Worm (Caenorhabditis elegans) whole organism, L2 larva: ENCODE data around the gene col-141.

ENCODE experiments used
- C34F6.9 ChIP-seq: fragments of 150-350 bp; optimal IDR thresholded peaks from 2 replicates; lab custom pipeline; 2014; ENCODE audit warnings: missing biosample characterization, missing genetic modification characterization
- F13H6.1 ChIP-seq: sonication (generic microtip); optimal IDR thresholded peaks from 2 replicates; lab custom pipeline; 2016; ENCODE audit warnings: missing genetic modification characterization, missing compliant biosample characterization
- R02D3.7 ChIP-seq: fragments of 150-350 bp; optimal IDR thresholded peaks from 2 replicates; lab custom pipeline; 2014; ENCODE audit warnings: missing biosample characterization, missing genetic modification characterization
- Y55F3AM.14 ChIP-seq: fragments of 200-800 bp; sonication (Bioruptor generic); optimal IDR thresholded peaks from 2 replicates; lab custom pipeline; 2018; ENCODE audit warnings: mild to moderate bottlenecking, missing genetic modification characterization, missing compliant biosample characterization
- ZK546.5 ChIP-seq: sonication (generic microtip); optimal IDR thresholded peaks from 2 replicates; lab custom pipeline; 2017; ENCODE audit warnings: missing biosample characterization, missing genetic modification characterization
- alr-1 ChIP-seq: fragments of 150-350 bp; optimal IDR thresholded peaks from 2 replicates; lab custom pipeline; 2014; ENCODE audit warnings: missing biosample characterization, missing genetic modification characterization
- blmp-1 ChIP-seq: sonication (generic microtip); optimal IDR thresholded peaks from 2 replicates; lab custom pipeline; 2017; ENCODE audit warnings: missing genetic modification characterization, mild to moderate bottlenecking, missing compliant biosample characterization, antibody characterized with exemption, moderate library complexity; ENCODE audit not compliant: insufficient read depth
- ceh-16 ChIP-seq: fragments of 150-350 bp; optimal IDR thresholded peaks from 2 replicates; lab custom pipeline; 2014; ENCODE audit warnings: missing biosample characterization, missing genetic modification characterization
- ceh-82 ChIP-seq: fragments of 150-350 bp; optimal IDR thresholded peaks from 2 replicates; lab custom pipeline; 2014; ENCODE audit warnings: missing biosample characterization, missing genetic modification characterization
- crh-2 ChIP-seq: sonication (generic microtip); optimal IDR thresholded peaks from 2 replicates; lab custom pipeline; 2017; ENCODE audit warnings: missing biosample characterization, missing genetic modification characterization
- elt-1 ChIP-seq: fragments of 150-350 bp; optimal IDR thresholded peaks from 2 replicates; lab custom pipeline; 2014; ENCODE audit warnings: missing biosample characterization, missing genetic modification characterization
- elt-3 ChIP-seq: sonication (generic microtip); optimal IDR thresholded peaks from 2 replicates; lab custom pipeline; 2017; ENCODE audit warnings: missing biosample characterization, missing genetic modification characterization
- fos-1 ChIP-seq: fragments of 150-350 bp; optimal IDR thresholded peaks from 2 replicates; lab custom pipeline; 2014; ENCODE audit warnings: missing biosample characterization, missing genetic modification characterization
- gmeb-1 ChIP-seq: fragments of 150-350 bp; optimal IDR thresholded peaks from 2 replicates; lab custom pipeline; 2014; ENCODE audit warnings: missing biosample characterization, missing genetic modification characterization
- lin-13 ChIP-seq: fragments of 150-350 bp; optimal IDR thresholded peaks from 2 replicates; lab custom pipeline; 2014; ENCODE audit warnings: missing biosample characterization, missing genetic modification reagents, missing genetic modification characterization
- lin-39 ChIP-seq: fragments of 150-350 bp; optimal IDR thresholded peaks from 2 replicates; lab custom pipeline; 2014; ENCODE audit warnings: missing biosample characterization, missing genetic modification reagents, missing genetic modification characterization
- lsy-2 ChIP-seq, 2 experiments: fragments of 150-350 bp in 1 of 2; sonication (generic microtip) in 1 of 2; optimal IDR thresholded peaks; 2 replicates each; lab custom pipeline; 2014 to 2017; ENCODE audit warnings: missing biosample characterization in 2 of 2, missing genetic modification characterization in 2 of 2
- mab-5 ChIP-seq: fragments of 150-350 bp; optimal IDR thresholded peaks from 2 replicates; lab custom pipeline; 2014; ENCODE audit warnings: missing biosample characterization, missing genetic modification characterization
- mbf-1 ChIP-seq: sonication (generic microtip); optimal IDR thresholded peaks from 2 replicates; lab custom pipeline; 2017; ENCODE audit warnings: missing biosample characterization, missing genetic modification characterization
- mdl-1 ChIP-seq, 2 experiments: fragments of 150-350 bp in 1 of 2; sonication (generic microtip) in 1 of 2; optimal IDR thresholded peaks; 2 replicates each; lab custom pipeline; 2017; ENCODE audit warnings: missing biosample characterization in 2 of 2, missing genetic modification characterization in 2 of 2
- nhr-10 ChIP-seq: sonication (generic microtip); optimal IDR thresholded peaks from 2 replicates; lab custom pipeline; 2017; ENCODE audit warnings: missing biosample characterization, missing genetic modification characterization
- nhr-11 ChIP-seq: fragments of 150-350 bp; optimal IDR thresholded peaks from 2 replicates; lab custom pipeline; 2014; ENCODE audit warnings: missing biosample characterization, missing genetic modification characterization
- nhr-12 ChIP-seq: fragments of 150-350 bp; optimal IDR thresholded peaks from 2 replicates; lab custom pipeline; 2014; ENCODE audit warnings: missing biosample characterization, missing genetic modification characterization
- nhr-129 ChIP-seq: fragments of 150-350 bp; optimal IDR thresholded peaks from 2 replicates; lab custom pipeline; 2014; ENCODE audit warnings: missing biosample characterization, missing genetic modification characterization
- nhr-21 ChIP-seq: fragments of 150-350 bp; optimal IDR thresholded peaks from 2 replicates; lab custom pipeline; 2014; ENCODE audit warnings: missing biosample characterization, missing genetic modification characterization
- nhr-23 ChIP-seq: fragments of 150-350 bp; optimal IDR thresholded peaks from 2 replicates; lab custom pipeline; 2014; ENCODE audit warnings: missing biosample characterization, missing genetic modification reagents, missing genetic modification characterization
- nhr-237 ChIP-seq: fragments of 150-350 bp; optimal IDR thresholded peaks from 2 replicates; lab custom pipeline; 2014; ENCODE audit warnings: missing biosample characterization, missing genetic modification characterization
- nhr-25 ChIP-seq: fragments of 150-350 bp; sonication (generic microtip); optimal IDR thresholded peaks from 3 replicates; lab custom pipeline; 2014; ENCODE audit warnings: missing biosample characterization, missing genetic modification characterization
- nhr-77 ChIP-seq: fragments of 150-350 bp; optimal IDR thresholded peaks from 2 replicates; lab custom pipeline; 2014; ENCODE audit warnings: missing biosample characterization, missing genetic modification characterization
- peb-1 ChIP-seq: fragments of 150-350 bp; optimal IDR thresholded peaks from 2 replicates; lab custom pipeline; 2014; ENCODE audit warnings: missing biosample characterization, missing genetic modification characterization
- sem-4 ChIP-seq: fragments of 150-350 bp; optimal IDR thresholded peaks from 2 replicates; lab custom pipeline; 2014; ENCODE audit warnings: missing biosample characterization, missing genetic modification reagents, missing genetic modification characterization
- skn-1 ChIP-seq: sonication (generic microtip); optimal IDR thresholded peaks from 2 replicates; lab custom pipeline; 2017; ENCODE audit warnings: missing biosample characterization, missing genetic modification characterization
- sma-9 ChIP-seq, 2 experiments: fragments of 150-350 bp in 1 of 2; sonication (generic microtip) in 1 of 2; optimal IDR thresholded peaks; 2 replicates each; lab custom pipeline; 2014 to 2016; ENCODE audit warnings: missing genetic modification characterization in 2 of 2, mild to moderate bottlenecking in 1 of 2, missing biosample characterization in 1 of 2, missing compliant biosample characterization in 1 of 2, missing genetic modification reagents in 1 of 2, moderate library complexity in 1 of 2
- snpc-4 ChIP-seq: fragments of 150-350 bp; optimal IDR thresholded peaks from 2 replicates; lab custom pipeline; 2014; ENCODE audit warnings: missing biosample characterization, missing genetic modification characterization
- unc-39 ChIP-seq: fragments of 150-350 bp; optimal IDR thresholded peaks from 2 replicates; lab custom pipeline; 2014; ENCODE audit warnings: missing biosample characterization, missing genetic modification characterization
- unc-55 ChIP-seq: fragments of 150-350 bp; sonication (generic microtip); optimal IDR thresholded peaks from 3 replicates; lab custom pipeline; 2014; ENCODE audit warnings: missing biosample characterization, missing genetic modification reagents, missing genetic modification characterization
- unc-62 ChIP-seq: fragments of 150-350 bp; optimal IDR thresholded peaks from 2 replicates; lab custom pipeline; 2014; ENCODE audit warnings: missing biosample characterization, missing genetic modification reagents, missing genetic modification characterization
- zag-1 ChIP-seq: fragments of 150-350 bp; optimal IDR thresholded peaks from 2 replicates; lab custom pipeline; 2014; ENCODE audit warnings: missing biosample characterization, missing genetic modification characterization
- ztf-1 ChIP-seq: fragments of 200-800 bp; sonication (Bioruptor generic); conservative IDR thresholded peaks from 2 replicates; pipeline ENCODE4 v1.3.6; 2022; ENCODE audit warnings: missing genetic modification characterization, missing compliant biosample characterization
- ztf-11 ChIP-seq: sonication (generic microtip); optimal IDR thresholded peaks from 2 replicates; lab custom pipeline; 2017; ENCODE audit warnings: missing biosample characterization, missing genetic modification characterization
- ztf-4 ChIP-seq: fragments of 150-350 bp; optimal IDR thresholded peaks from 2 replicates; lab custom pipeline; 2014; ENCODE audit warnings: missing biosample characterization, missing genetic modification characterization

Gene col-141

ce11 chrV:6796894-6797293 lies 32.6 kb upstream of the col-141 start:
- TF ChIP-seq lin-13 (GFP tag; lab: Kevin White, UChicago) (no peak), nhr-25 (peak; percentile 41), nhr-21 (tag; lab: Kevin White, UChicago) (no peak), nhr-237 (tag; lab: Kevin White, UChicago) (no peak), peb-1 (no peak), lin-39 (tag; lab: Kevin White, UChicago) (no peak), nhr-129 (tag; lab: Kevin White, UChicago) (peak; percentile 41), fos-1 (peak; percentile 87), unc-39 (no peak), nhr-77 (no peak), ZK546.5 (no peak), sem-4 (peak; percentile 28), elt-3 (tag; lab: Kevin White, UChicago) (no peak), nhr-11 (tag; lab: Kevin White, UChicago) (no peak), nhr-10 (tag; lab: Kevin White, UChicago) (no peak), C34F6.9 (tag; lab: Kevin White, UChicago) (peak; percentile 22), R02D3.7 (tag; lab: Kevin White, UChicago) (no peak), snpc-4 (tag; lab: Kevin White, UChicago) (no peak), ztf-4 (tag; lab: Kevin White, UChicago) (no peak), blmp-1 (tag; lab: Kevin White, UChicago) (no peak), nhr-12 (tag; lab: Kevin White, UChicago) (no peak), sma-9 (GFP tag; optimal IDR thresholded peaks at IDR 0.05; lab: Kevin White, UChicago) (peak; percentile 56), sma-9 (tag; optimal IDR thresholded peaks at IDR 0.05; lab: Kevin White, UChicago) (no peak), mdl-1 (tag; optimal IDR thresholded peaks at IDR 0.05; lab: Kevin White, UChicago) (peak in 1 of 2 experiments; percentile 41), ztf-11 (tag; lab: Kevin White, UChicago) (no peak), ztf-1 (no peak), crh-2 (tag; lab: Kevin White, UChicago) (peak; percentile 31), mab-5 (no peak), ceh-82 (tag; lab: Kevin White, UChicago) (no peak), lsy-2 (tag; optimal IDR thresholded peaks at IDR 0.05; lab: Kevin White, UChicago) (peak in 1 of 2 experiments; percentile 50), skn-1 (tag; lab: Kevin White, UChicago) (no peak), mbf-1 (no peak), ceh-16 (tag; lab: Kevin White, UChicago) (no peak), unc-55 (GFP tag; lab: Kevin White, UChicago) (peak; percentile 65), F13H6.1 (peak; percentile 38), Y55F3AM.14 (GFP tag; lab: Kevin White, UChicago) (no peak), unc-62 (no peak), gmeb-1 (tag; lab: Kevin White, UChicago) (no peak)
- TF ChIP-seq, all 48 proteins: peak for 11

- no peak for TF ChIP-seq unc-62
- no peak for TF ChIP-seq ztf-4 (tag; lab: Kevin White, UChicago)
- TF ChIP-seq elt-3 (tag; lab: Kevin White, UChicago) = no peak
- no peak for TF ChIP-seq C34F6.9 (tag; lab: Kevin White, UChicago)
- no peak for TF ChIP-seq nhr-11 (tag; lab: Kevin White, UChicago)
- no peak for TF ChIP-seq skn-1 (tag; lab: Kevin White, UChicago)
- TF ChIP-seq R02D3.7 (tag; lab: Kevin White, UChicago) = no peak
- no peak for TF ChIP-seq peb-1
- no peak for TF ChIP-seq unc-39
- no peak for TF ChIP-seq alr-1 (tag; lab: Kevin White, UChicago)
These were observed 29.9 kb upstream of the col-141 start, which contains the start of gene dmsr-9 for ce11 chrV:6799564-6799963. dmsr-9 (minus strand) TSS chrV:6799664.

ce11 chrV:6801850-6802249 lies 27.7 kb upstream of the col-141 start, which contains the start of gene dmsr-10:
dmsr-10 (minus strand) TSS chrV:6801950.
- TF ChIP-seq lin-13 (GFP tag; lab: Kevin White, UChicago) (no peak), nhr-23 (tag; lab: Kevin White, UChicago) (no peak), gmeb-1 (tag; lab: Kevin White, UChicago) (no peak), nhr-237 (tag; lab: Kevin White, UChicago) (no peak), skn-1 (tag; lab: Kevin White, UChicago) (no peak), elt-1 (no peak), ceh-16 (tag; lab: Kevin White, UChicago) (no peak), zag-1 (tag; lab: Kevin White, UChicago) (no peak), sma-9 (GFP tag; optimal IDR thresholded peaks at IDR 0.05; lab: Kevin White, UChicago) (no peak), sma-9 (tag; optimal IDR thresholded peaks at IDR 0.05; lab: Kevin White, UChicago) (no peak), R02D3.7 (tag; lab: Kevin White, UChicago) (no peak)
